Worm (Caenorhabditis elegans) whole organism, L4/young adult: Measurements from ENCODE around the gene srp-3.

ENCODE experiments used
- W03F9.2 ChIP-seq: fragments of 150-350 bp; optimal IDR thresholded peaks from 2 replicates; lab custom pipeline; 2014; ENCODE audit warnings: missing biosample characterization, missing genetic modification characterization
- dao-5 ChIP-seq: sonication (generic microtip); optimal IDR thresholded peaks from 2 replicates; lab custom pipeline; 2016; ENCODE audit warnings: missing genotype, missing genetic modification characterization, moderate library complexity, missing compliant biosample characterization
- him-1 ChIP-seq: sonication (generic microtip); optimal IDR thresholded peaks from 2 replicates; lab custom pipeline; 2016; ENCODE audit warnings: missing genotype, missing genetic modification reagents, missing genetic modification characterization, missing compliant biosample characterization

DNA sequence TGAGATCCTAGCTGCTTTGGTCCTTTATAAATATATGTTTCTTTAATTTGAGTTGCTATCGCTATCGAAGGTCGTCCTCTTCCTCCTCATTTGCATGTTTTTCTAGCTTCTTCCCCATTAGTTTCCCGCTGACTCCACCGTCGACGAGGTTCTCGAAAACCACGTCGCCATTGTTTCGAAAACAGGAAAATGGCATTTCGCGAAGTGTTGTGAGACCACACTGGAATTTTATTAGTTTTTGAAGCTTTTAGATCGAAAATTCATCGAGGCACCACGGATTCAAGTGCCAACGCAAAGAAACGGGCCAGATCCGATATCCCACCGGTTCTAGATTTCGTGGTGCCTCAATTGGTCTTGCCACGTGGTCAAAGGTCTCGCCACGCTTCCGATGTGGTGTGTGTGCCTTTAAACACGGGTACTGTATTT, 38.1 kb upstream of the srp-3 start:
- no peak for TF ChIP-seq him-1 (tag; lab: Kevin White, UChicago)
- TF ChIP-seq dao-5 (tag; lab: Kevin White, UChicago) = no peak
- no peak for TF ChIP-seq W03F9.2 (tag; lab: Kevin White, UChicago)
